Fruit fly (Drosophila melanogaster): Measurements from ENCODE around the gene CG31668.
A peak's percentile ranks its signal among the peaks of the same experiment; 100 is the strongest.

CG31668 gene

DNA sequence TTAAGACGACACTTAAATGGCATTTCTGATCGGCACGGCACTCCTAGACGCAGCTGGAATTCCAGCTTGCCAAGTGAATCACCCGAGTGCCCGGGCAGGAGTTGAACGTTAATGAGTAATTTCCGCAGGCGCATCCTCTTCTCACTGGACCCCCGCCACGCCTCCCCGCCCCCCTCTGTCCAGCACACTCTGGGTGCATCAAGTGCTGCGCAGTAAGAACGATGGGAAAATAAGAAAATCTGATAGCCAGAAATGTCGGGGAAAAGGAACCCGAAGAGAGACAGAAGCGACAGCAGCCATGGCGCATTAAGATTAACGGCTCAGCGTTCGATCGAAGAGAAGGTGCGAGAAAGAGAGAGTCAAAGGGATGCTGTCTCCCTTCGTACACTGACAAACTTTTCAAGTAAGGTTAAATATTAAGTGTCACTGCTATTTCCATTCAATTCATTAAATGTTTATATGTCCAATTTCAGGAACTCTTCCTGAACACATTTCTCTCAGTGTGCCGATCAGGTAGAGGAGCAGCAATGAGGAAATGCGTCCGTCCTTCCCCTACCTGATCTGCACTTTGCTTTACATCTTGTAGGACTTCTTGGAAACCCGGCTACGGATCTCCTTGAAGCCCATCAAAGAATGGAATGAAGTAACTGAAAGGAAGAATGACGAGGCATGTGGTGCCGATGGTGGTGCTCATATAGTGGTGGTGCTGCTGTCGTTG lies 41.3 kb downstream of the CG31668 start (continued):
- TF ChIP-seq vfl (GFP tag; optimal IDR thresholded peaks at IDR 0.05) (peak; percentile 71), CG14710 (tag; optimal IDR thresholded peaks at IDR 0.05) (peak; percentile 83), ab (GFP tag; optimal IDR thresholded peaks at IDR 0.05) (peak; percentile 38), CG17186 (GFP tag; optimal IDR thresholded peaks at IDR 0.05) (peak; percentile 19), tup (GFP tag; optimal IDR thresholded peaks at IDR 0.05) (no peak), sim (GFP tag; IDR thresholded peaks at IDR 0.05) (peak; percentile 59; the same call in 1 of the 2 replicates), gce (GFP tag; IDR thresholded peaks at IDR 0.05) (no peak), Doc2 (GFP tag; IDR thresholded peaks at IDR 0.05) (no peak), schlank (tag; optimal IDR thresholded peaks at IDR 0.05) (no peak), CG2678 (tag; optimal IDR thresholded peaks at IDR 0.05) (peak; percentile 56), Deaf1 (tag; optimal IDR thresholded peaks at IDR 0.05) (peak; percentile 30), CG12071 (GFP tag; optimal IDR thresholded peaks at IDR 0.05) (no peak), E2f2 (GFP tag; IDR thresholded peaks at IDR 0.05) (no peak), crol (GFP tag; IDR thresholded peaks at IDR 0.05) (peak; percentile 93), CG2129 (GFP tag; IDR thresholded peaks at IDR 0.05; ENCODE audit: partially characterized antibody) (no peak), tna (GFP tag; IDR thresholded peaks at IDR 0.05; ENCODE audit: partially characterized antibody) (no peak), sug (tag; optimal IDR thresholded peaks at IDR 0.05) (no peak), Atf-2 (GFP tag; optimal IDR thresholded peaks at IDR 0.05) (peak; percentile 62), CG11456 (GFP tag; IDR thresholded peaks at IDR 0.05) (no peak), tll (GFP tag; optimal IDR thresholded peaks at IDR 0.05) (peak; percentile 40 to 99), ham (GFP tag; IDR thresholded peaks at IDR 0.05) (no peak), jing (GFP tag; optimal IDR thresholded peaks at IDR 0.05) (peak; percentile 31), lab (GFP tag; optimal IDR thresholded peaks at IDR 0.05) (peak; percentile 6), CG6254 (GFP tag; optimal IDR thresholded peaks at IDR 0.05) (peak; percentile 72), CG4854 (GFP tag; optimal IDR thresholded peaks at IDR 0.05) (no peak), CG12155 (GFP tag; optimal IDR thresholded peaks at IDR 0.05) (peak; percentile 66), bab2 (GFP tag; optimal IDR thresholded peaks at IDR 0.05) (peak; percentile 71), Hr3 (GFP tag; optimal IDR thresholded peaks at IDR 0.05) (peak; percentile 37), toy (GFP tag; IDR thresholded peaks at IDR 0.05) (no peak), NC2β (GFP tag; optimal IDR thresholded peaks at IDR 0.05) (peak; percentile 61), Adf1 (GFP tag; IDR thresholded peaks at IDR 0.05) (no peak), Hr78 (GFP tag; optimal IDR thresholded peaks at IDR 0.05) (no peak), CG11696 (GFP tag; IDR thresholded peaks at IDR 0.05) (no peak), CG2202 (tag; optimal IDR thresholded peaks at IDR 0.05) (peak; percentile 55), nerfin-1 (tag; optimal IDR thresholded peaks at IDR 0.05) (peak; percentile 57), seq (GFP tag; IDR thresholded peaks at IDR 0.05) (no peak), CG10274 (GFP tag; optimal IDR thresholded peaks at IDR 0.05) (no peak), CG31365 (tag; optimal IDR thresholded peaks at IDR 0.05) (no peak), Meics (GFP tag; optimal IDR thresholded peaks at IDR 0.05) (no peak), dmrt99B (tag; optimal IDR thresholded peaks at IDR 0.05) (no peak), shn (GFP tag; optimal IDR thresholded peaks at IDR 0.05) (peak; percentile 46), CG32767 (GFP tag; IDR thresholded peaks at IDR 0.05) (no peak), CG2116 (GFP tag; optimal IDR thresholded peaks at IDR 0.05) (peak; percentile 29), D19B (GFP tag; optimal IDR thresholded peaks at IDR 0.05) (no peak), hb (GFP tag; IDR thresholded peaks at IDR 0.05; ENCODE audit: partially characterized antibody) (no peak), CG1792 (GFP tag; optimal IDR thresholded peaks at IDR 0.05) (peak; percentile 23), CG7987 (GFP tag; optimal IDR thresholded peaks at IDR 0.05) (no peak), CG4424 (GFP tag; optimal IDR thresholded peaks at IDR 0.05) (peak; percentile 77), br (optimal IDR thresholded peaks at IDR 0.05) (no peak), CG17829 (tag; optimal IDR thresholded peaks at IDR 0.05) (peak; percentile 91)
